Fruit fly (Drosophila melanogaster) whole organism, embryonic: ENCODE results near the gene MTPAP.
A peak's percentile ranks its signal among the peaks of the same experiment; 100 is the strongest.

ENCODE experiments used
- Atf-2 ChIP-seq: fragments of 200-800 bp; sonication (Bioruptor generic); optimal IDR thresholded peaks from 2 replicates; lab custom pipeline; 2016; ENCODE audit warnings: missing biosample characterization, missing genetic modification characterization
- BtbVII ChIP-seq: fragments of 200-800 bp; sonication (Bioruptor generic); optimal IDR thresholded peaks from 3 replicates; lab custom pipeline; 2017; ENCODE audit warnings: missing biosample characterization, mild to moderate bottlenecking, missing genetic modification characterization
- C15 ChIP-seq: fragments of 200-800 bp; sonication (Bioruptor generic); IDR thresholded peaks from 3 replicates; pipeline ENCODE4 v1.3.6; 2022; ENCODE audit warnings: missing biosample characterization, missing genetic modification characterization
- CG10274 ChIP-seq: fragments of 200-800 bp; sonication (Bioruptor generic); optimal IDR thresholded peaks from 3 replicates; lab custom pipeline; 2017; ENCODE audit warnings: missing biosample characterization, mild to moderate bottlenecking, missing genetic modification characterization
- CG12659 ChIP-seq: fragments of 200-800 bp; sonication (Bioruptor generic); optimal IDR thresholded peaks from 3 replicates; lab custom pipeline; 2017; ENCODE audit warnings: mild to moderate bottlenecking, missing biosample characterization, missing genetic modification reagents, missing genetic modification characterization
- CG12769 ChIP-seq: fragments of 200-800 bp; sonication (Bioruptor generic); optimal IDR thresholded peaks from 2 replicates; lab custom pipeline; 2019; ENCODE audit warnings: missing biosample characterization, mild to moderate bottlenecking, missing genetic modification characterization, moderate library complexity
- CG13894 ChIP-seq: fragments of 200-800 bp; sonication (Bioruptor generic); optimal IDR thresholded peaks from 3 replicates; lab custom pipeline; 2018; ENCODE audit warnings: missing biosample characterization, mild to moderate bottlenecking, missing genetic modification characterization, moderate library complexity
- CG14441 ChIP-seq: fragments of 200-800 bp; sonication (Bioruptor generic); IDR thresholded peaks from 2 replicates; pipeline ENCODE4 v1.3.6; 2022; ENCODE audit warnings: missing biosample characterization, missing genetic modification characterization
- CG15514 ChIP-seq: fragments of 200-800 bp; sonication (Bioruptor generic); optimal IDR thresholded peaks from 3 replicates; lab custom pipeline; 2017; ENCODE audit warnings: missing biosample characterization, missing genetic modification characterization, mild to moderate bottlenecking, moderate library complexity, missing genetic modification reagents
- CG17361 ChIP-seq: fragments of 200-800 bp; sonication (Bioruptor generic); IDR thresholded peaks from 3 replicates; pipeline ENCODE4 v1.3.6; 2022; ENCODE audit warnings: missing biosample characterization, missing genetic modification characterization
- CG2116 ChIP-seq: fragments of 200-800 bp; sonication (Bioruptor generic); optimal IDR thresholded peaks from 3 replicates; lab custom pipeline; 2018; ENCODE audit warnings: missing biosample characterization, mild to moderate bottlenecking, missing genetic modification characterization
- CG31224 ChIP-seq: fragments of 200-800 bp; sonication (Bioruptor generic); IDR thresholded peaks from 2 replicates; pipeline ENCODE4 v1.3.6; 2022; ENCODE audit warnings: missing biosample characterization, missing genetic modification characterization
- CG34376 ChIP-seq: fragments of 200-800 bp; sonication (Bioruptor generic); optimal IDR thresholded peaks from 2 replicates; lab custom pipeline; 2018; ENCODE audit warnings: missing biosample characterization, mild to moderate bottlenecking, missing genetic modification characterization
- CG3726 ChIP-seq: fragments of 200-800 bp; sonication (Bioruptor generic); IDR thresholded peaks from 3 replicates; pipeline ENCODE4, ENCODE4 v1.3.6; 2022; ENCODE audit warnings: missing biosample characterization, missing genetic modification characterization
- CG3995 ChIP-seq: fragments of 200-800 bp; sonication (Bioruptor generic); optimal IDR thresholded peaks from 3 replicates; lab custom pipeline; 2016; ENCODE audit warnings: missing biosample characterization, missing genetic modification characterization
- CG5245 ChIP-seq: fragments of 200-800 bp; sonication (Bioruptor generic); optimal IDR thresholded peaks from 3 replicates; lab custom pipeline; 2016; ENCODE audit warnings: missing biosample characterization, missing genetic modification characterization
- CG7987 ChIP-seq: fragments of 200-800 bp; sonication (Bioruptor generic); optimal IDR thresholded peaks from 2 replicates; lab custom pipeline; 2018; ENCODE audit warnings: missing biosample characterization, mild to moderate bottlenecking, missing genetic modification characterization, moderate library complexity
- CG8924 ChIP-seq: fragments of 200-800 bp; optimal IDR thresholded peaks from 3 replicates; lab custom pipeline; 2019; ENCODE audit warnings: missing biosample characterization, mild to moderate bottlenecking, missing genetic modification characterization, moderate library complexity
- CG9876 ChIP-seq: fragments of 200-800 bp; sonication (Bioruptor generic); optimal IDR thresholded peaks from 2 replicates; lab custom pipeline; 2016; ENCODE audit warnings: missing biosample characterization, missing genetic modification characterization
- Deaf1 ChIP-seq: fragments of 200-800 bp; optimal IDR thresholded peaks from 3 replicates; lab custom pipeline; 2019; ENCODE audit warnings: missing biosample characterization, mild to moderate bottlenecking, missing genetic modification characterization, moderate library complexity
- Doc3 ChIP-seq: fragments of 200-800 bp; sonication (Bioruptor generic); IDR thresholded peaks from 3 replicates; pipeline ENCODE4 v1.3.6; 2022; ENCODE audit warnings: missing biosample characterization, missing genetic modification characterization; ENCODE audit not compliant: partially characterized antibody
- Ets65A ChIP-seq: fragments of 200-800 bp; sonication (Bioruptor generic); peaks from one replicate; lab custom pipeline; 2016; ENCODE audit warnings: missing biosample characterization, missing genetic modification characterization
- HmgZ ChIP-seq: fragments of 200-800 bp; sonication (Bioruptor generic); optimal IDR thresholded peaks from 2 replicates; lab custom pipeline; 2018; ENCODE audit warnings: missing biosample characterization, mild to moderate bottlenecking, missing genetic modification characterization
- Max ChIP-seq: fragments of 200-800 bp; sonication (Bioruptor generic); optimal IDR thresholded peaks from 2 replicates; lab custom pipeline; 2016; ENCODE audit warnings: missing biosample characterization, mild to moderate bottlenecking, missing genetic modification characterization
- Med ChIP-seq: fragments of 200-800 bp; sonication (Bioruptor generic); peaks from one replicate; lab custom pipeline; 2016; ENCODE audit warnings: missing biosample characterization, missing genetic modification characterization, mild to moderate bottlenecking, inconsistent platforms, moderate library complexity
- Nf-YA ChIP-seq: fragments of 200-800 bp; sonication (Bioruptor generic); IDR thresholded peaks from 2 replicates; pipeline ENCODE4 v1.3.6; 2022; ENCODE audit warnings: missing biosample characterization, missing genetic modification characterization
- Pdp1 ChIP-seq, 2 experiments: fragments of 200-800 bp; sonication (Bioruptor generic); optimal IDR thresholded peaks; 3 replicates each; lab custom pipeline; 2016; ENCODE audit warnings: missing biosample characterization in 2 of 2, missing genetic modification characterization in 2 of 2, mild to moderate bottlenecking in 1 of 2, moderate library complexity in 1 of 2
- ab ChIP-seq: fragments of 200-800 bp; sonication (Bioruptor generic); optimal IDR thresholded peaks from 2 replicates; lab custom pipeline; 2016; ENCODE audit warnings: missing biosample characterization, missing genetic modification characterization
- abd-A ChIP-seq: fragments of 200-800 bp; sonication (Bioruptor generic); optimal IDR thresholded peaks from 3 replicates; lab custom pipeline; 2019; ENCODE audit warnings: missing biosample characterization, mild to moderate bottlenecking, missing genetic modification characterization, moderate library complexity
- amos ChIP-seq: fragments of 200-800 bp; sonication (Bioruptor generic); IDR thresholded peaks from 2 replicates; pipeline ENCODE4 v1.3.6; 2022; ENCODE audit warnings: missing biosample characterization, missing genetic modification characterization; ENCODE audit not compliant: partially characterized antibody
- ase ChIP-seq: fragments of 200-800 bp; sonication (Bioruptor generic); IDR thresholded peaks from 3 replicates; pipeline ENCODE4 v1.3.6; 2022; ENCODE audit warnings: missing biosample characterization, missing genetic modification characterization
- chinmo ChIP-seq: fragments of 200-800 bp; sonication (Bioruptor generic); IDR thresholded peaks from 4 replicates; pipeline ENCODE4 v1.3.6; 2022; ENCODE audit warnings: missing biosample characterization, missing genetic modification characterization; ENCODE audit not compliant: partially characterized antibody
- chm ChIP-seq: fragments of 200-800 bp; sonication (Bioruptor generic); IDR thresholded peaks from 2 replicates; pipeline ENCODE4 v1.3.6; 2022; ENCODE audit warnings: missing biosample characterization, missing genetic modification characterization
- crol ChIP-seq: fragments of 200-800 bp; sonication (Bioruptor generic); IDR thresholded peaks from 2 replicates; pipeline ENCODE4 v1.3.6; 2022; ENCODE audit warnings: missing biosample characterization, missing genetic modification characterization
- cwo ChIP-seq: fragments of 200-800 bp; sonication (Bioruptor generic); optimal IDR thresholded peaks from 3 replicates; lab custom pipeline; 2017; ENCODE audit warnings: missing biosample characterization, missing genetic modification characterization, mild to moderate bottlenecking, moderate library complexity, missing genetic modification reagents
- dpn ChIP-seq, 2 experiments: fragments of 200-800 bp; sonication (Bioruptor generic); optimal IDR thresholded peaks; 3 replicates each; lab custom pipeline; 2016; ENCODE audit warnings: missing biosample characterization in 2 of 2, missing genetic modification characterization in 2 of 2
- eve ChIP-seq, 2 experiments: fragments of >200 bp; optimal IDR thresholded peaks; 2 replicates each; lab custom pipeline; 2017; ENCODE audit warnings: missing biosample characterization in 2 of 2, missing genetic modification characterization in 2 of 2
- ewg ChIP-seq: fragments of 200-800 bp; sonication (Bioruptor generic); optimal IDR thresholded peaks from 3 replicates; lab custom pipeline; 2017; ENCODE audit warnings: mild to moderate bottlenecking, missing biosample characterization, missing genetic modification reagents, missing genetic modification characterization
- grn ChIP-seq: fragments of 200-800 bp; sonication (Bioruptor generic); optimal IDR thresholded peaks from 3 replicates; lab custom pipeline; 2017; ENCODE audit warnings: missing biosample characterization, missing genetic modification characterization
- inv ChIP-seq: fragments of 200-800 bp; sonication (Bioruptor generic); IDR thresholded peaks from 2 replicates; pipeline ENCODE4 v1.3.6; 2022; ENCODE audit warnings: missing biosample characterization, missing genetic modification characterization; ENCODE audit not compliant: partially characterized antibody
- prd ChIP-seq, 3 experiments: fragments of >200 bp in 2 of 3; fragments of 200-800 bp in 1 of 3; sonication (Bioruptor generic) in 1 of 3; optimal IDR thresholded peaks in 2 of 3; IDR thresholded peaks in 1 of 3; 2 replicates in 2 of 3; 3 replicates in 1 of 3; pipeline versions ENCODE4 v1.3.6 to Lab custom; 2017 to 2022; ENCODE audit warnings: missing biosample characterization in 1 of 3, missing genetic modification characterization in 1 of 3
- scrt ChIP-seq: fragments of 200-800 bp; sonication (Bioruptor generic); optimal IDR thresholded peaks from 2 replicates; lab custom pipeline; 2018; ENCODE audit warnings: missing biosample characterization, mild to moderate bottlenecking, missing genetic modification characterization, moderate library complexity
- sd ChIP-seq: fragments of 200-800 bp; sonication (Bioruptor generic); optimal IDR thresholded peaks from 3 replicates; lab custom pipeline; 2018; ENCODE audit warnings: missing biosample characterization, mild to moderate bottlenecking, missing genetic modification characterization, moderate library complexity
- sens ChIP-seq: fragments of 200-800 bp; sonication (Bioruptor generic); peaks from one replicate; lab custom pipeline; 2016; ENCODE audit warnings: missing biosample characterization, missing genetic modification characterization
- stwl ChIP-seq: fragments of 200-800 bp; sonication (Bioruptor generic); optimal IDR thresholded peaks from 3 replicates; lab custom pipeline; 2018; ENCODE audit warnings: missing biosample characterization, mild to moderate bottlenecking, missing genetic modification characterization, moderate library complexity

Gene MTPAP

DNA sequence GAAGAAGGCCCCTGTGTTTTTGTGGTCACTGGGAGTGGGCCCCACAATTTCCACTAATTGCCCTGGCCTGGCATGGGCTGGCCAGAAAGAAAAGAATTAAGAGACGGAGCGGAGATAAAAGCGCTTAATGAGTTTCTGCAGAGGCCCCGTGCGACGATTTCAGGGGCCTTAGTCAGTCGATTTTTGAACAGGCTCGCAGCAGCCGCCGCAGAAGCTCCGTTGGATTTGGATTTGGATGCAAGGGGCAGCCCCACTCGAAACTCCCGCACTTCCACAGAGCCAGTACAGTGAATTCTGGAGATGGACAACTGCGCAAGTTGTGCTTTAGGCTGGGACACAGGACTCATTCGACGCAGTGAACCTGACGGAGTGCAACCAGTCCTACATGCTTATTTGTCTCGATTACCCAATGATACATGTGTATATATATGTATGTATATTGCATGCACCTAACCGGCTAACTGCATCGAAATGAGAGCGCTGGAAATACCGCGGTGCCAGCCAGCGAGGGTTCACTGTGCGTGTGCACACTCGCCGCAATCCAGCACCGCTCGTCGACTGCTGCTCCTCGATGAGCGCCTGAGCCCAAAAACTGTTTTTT, 49.4 kb upstream of the MTPAP start (continued):
- TF ChIP-seq CG14441 (GFP tag; lab: Robert Waterston, UW) = peak; percentile 70
- TF ChIP-seq ab (GFP tag; lab: Kevin White, UChicago) = peak; percentile 21
- TF ChIP-seq ase = no peak; the same call in 1 of the 3 replicates
- no peak for TF ChIP-seq Doc3 (GFP tag; lab: Robert Waterston, UW)
- no peak for TF ChIP-seq BtbVII

DNA sequence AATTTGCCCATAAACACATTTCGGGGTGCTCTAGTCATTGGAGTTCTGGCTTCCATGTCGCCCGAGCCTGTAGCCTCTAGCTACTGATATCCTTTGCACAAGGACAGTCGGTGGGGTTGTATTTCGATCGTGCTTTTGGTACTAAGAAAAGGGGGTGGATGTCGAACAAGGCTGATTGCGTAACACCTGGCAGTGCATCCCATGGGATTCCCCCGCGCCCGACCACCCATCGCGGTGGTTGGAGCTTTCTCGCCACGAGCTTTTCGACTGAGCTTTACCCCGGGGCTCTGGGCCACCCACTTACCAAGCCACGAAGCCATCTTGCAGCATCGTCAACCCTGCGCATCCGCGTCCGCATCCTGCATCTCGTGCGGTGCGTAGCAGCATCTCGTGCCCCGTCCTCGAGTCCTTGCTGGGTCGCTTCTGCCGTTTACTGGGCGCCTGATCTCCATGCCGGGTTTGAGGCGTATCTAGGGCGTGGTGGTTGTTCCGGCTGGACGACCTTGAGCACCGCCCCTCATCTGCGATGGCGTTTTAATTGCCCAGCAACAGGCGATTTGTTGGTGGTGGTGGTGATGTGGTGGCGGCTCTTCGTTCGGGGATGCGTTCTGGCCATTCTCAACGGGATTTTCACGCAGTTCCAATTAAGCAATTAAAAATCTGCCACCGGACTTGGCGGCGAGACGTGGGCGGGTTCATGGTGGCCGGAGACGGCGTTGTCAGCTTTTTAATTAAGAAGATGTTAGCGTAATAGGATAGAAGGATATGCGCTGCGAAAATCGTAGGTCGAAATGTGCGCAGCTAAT, 48.7 kb upstream of the MTPAP start:
- TF ChIP-seq CG31224 (GFP tag; lab: Robert Waterston, UW) = peak; percentile 95
- peak; percentile 6 for TF ChIP-seq CG12769 (tag; lab: Kevin White, UChicago)
- peak; percentile 97 for TF ChIP-seq abd-A (tag; lab: Kevin White, UChicago)
- peak; percentile 34 for TF ChIP-seq Deaf1 (tag; lab: Kevin White, UChicago)
- TF ChIP-seq amos (GFP tag; lab: Robert Waterston, UW) = no peak
- no peak for TF ChIP-seq CG10274
- TF ChIP-seq dpn (GFP tag; optimal IDR thresholded peaks at IDR 0.05; lab: Kevin White, UChicago) = no peak
- TF ChIP-seq Pdp1 (GFP tag; optimal IDR thresholded peaks at IDR 0.05; lab: Kevin White, UChicago) = peak in 1 of 2 experiments; percentile 64
- TF ChIP-seq scrt (GFP tag; lab: Kevin White, UChicago) = peak; percentile 98
- peak; percentile 51 for TF ChIP-seq crol (GFP tag; lab: Robert Waterston, UW)
- TF ChIP-seq sens = peak; percentile 25
- peak; percentile 13 for TF ChIP-seq ewg (GFP tag; lab: Kevin White, UChicago)
- no peak for TF ChIP-seq Nf-YA
- TF ChIP-seq chinmo (GFP tag; lab: Robert Waterston, UW) = 0 out of 4 replicates have a peak, but pooled peaks have one; percentile 33
- peak; percentile 54 for TF ChIP-seq Med
- peak; percentile 82 for TF ChIP-seq cwo
- peak; percentile 35 for TF ChIP-seq CG15514 (GFP tag; lab: Kevin White, UChicago)

DNA sequence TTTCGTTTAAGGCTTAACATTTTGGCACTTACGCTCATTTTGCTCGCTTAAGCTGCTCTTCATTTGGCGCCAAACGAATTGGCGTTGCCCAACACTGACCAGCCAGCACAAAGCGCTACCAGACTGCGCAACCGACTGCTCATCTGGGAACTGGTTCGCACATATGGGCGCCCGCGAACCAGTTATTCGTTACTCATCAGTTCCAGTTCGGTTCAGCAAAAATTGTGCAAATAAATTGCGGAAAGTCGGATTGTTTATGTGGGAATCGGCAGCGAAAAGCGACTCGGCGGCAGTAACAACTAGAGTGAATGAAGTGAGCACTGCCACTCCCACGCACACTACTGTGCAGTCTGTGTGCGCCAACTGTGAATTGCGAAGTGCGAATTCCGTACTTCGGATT, 43.7 kb upstream of the MTPAP start, which contains the start of gene Rilpl:
TSS of gene Rilpl (plus strand) at position 180 of the 400 bp plus-strand sequence.
- TF ChIP-seq eve (GFP tag; optimal IDR thresholded peaks at IDR 0.05; lab: Kevin White, UChicago) (no peak), C15 (GFP tag; lab: Robert Waterston, UW) (no peak), Ets65A (GFP tag; lab: Kevin White, UChicago) (peak; percentile 67), CG3726 (no peak), CG9876 (no peak), CG34376 (GFP tag; lab: Kevin White, UChicago) (peak; percentile 34), CG13894 (tag; lab: Kevin White, UChicago) (peak; percentile 27), chm (GFP tag; lab: Robert Waterston, UW) (peak; percentile 53), CG7987 (GFP tag; lab: Kevin White, UChicago) (peak; percentile 29), inv (GFP tag; lab: Robert Waterston, UW) (peak; percentile 53; the same call in 1 of the 2 replicates), CG15514 (GFP tag; lab: Kevin White, UChicago) (peak; percentile 100), CG17361 (GFP tag; lab: Robert Waterston, UW) (peak; percentile 15; the same call in 1 of the 3 replicates), HmgZ (tag; lab: Kevin White, UChicago) (peak; percentile 60), CG8924 (tag; lab: Kevin White, UChicago) (peak; percentile 5), stwl (tag; lab: Kevin White, UChicago) (peak; percentile 57), prd (optimal IDR thresholded peaks at IDR 0.05; lab: Kevin White, UChicago) (no peak), prd (GFP tag; IDR thresholded peaks at IDR 0.05; lab: Robert Waterston, UW) (0 out of 3 replicates have a peak, but pooled peaks have one; percentile 21), CG12659 (peak; percentile 69), CG2116 (peak; percentile 28), Max (GFP tag; lab: Kevin White, UChicago) (peak; percentile 22), grn (GFP tag; lab: Kevin White, UChicago) (no peak), CG3995 (GFP tag; lab: Kevin White, UChicago) (peak; percentile 56), CG5245 (GFP tag; lab: Kevin White, UChicago) (peak; percentile 8), sd (tag; lab: Kevin White, UChicago) (peak; percentile 52), Atf-2 (GFP tag; lab: Kevin White, UChicago) (no peak)
